Worm (Caenorhabditis elegans) whole organism, late embryonic: ENCODE measurements around the gene Y54G2A.10.

Experiments
- C08G9.2 ChIP-seq: sonication (generic microtip); optimal IDR thresholded peaks from 2 replicates; lab custom pipeline; 2016; ENCODE audit warnings: mild to moderate bottlenecking, missing genetic modification characterization, moderate library complexity, missing compliant biosample characterization
- K09A11.1 ChIP-seq: sonication (generic microtip); optimal IDR thresholded peaks from 2 replicates; lab custom pipeline; 2017; ENCODE audit warnings: antibody characterized with exemption, mild to moderate bottlenecking, missing genetic modification characterization, missing compliant biosample characterization; ENCODE audit not compliant: insufficient read depth
- T23F11.4 ChIP-seq: fragments of 200-800 bp; sonication (Bioruptor generic); optimal IDR thresholded peaks from 2 replicates; lab custom pipeline; 2018; ENCODE audit warnings: mild to moderate bottlenecking, missing genetic modification characterization, missing compliant biosample characterization
- Y22D7AL.16 ChIP-seq: sonication (generic microtip); optimal IDR thresholded peaks from 2 replicates; lab custom pipeline; 2016; ENCODE audit warnings: missing genetic modification characterization, missing compliant biosample characterization
- ahr-1 ChIP-seq: sonication (generic microtip); optimal IDR thresholded peaks from 2 replicates; lab custom pipeline; 2016; ENCODE audit warnings: missing genetic modification characterization, missing compliant biosample characterization
- ama-1 ChIP-seq: fragments of 150-350 bp; optimal IDR thresholded peaks from 2 replicates; lab custom pipeline; 2014
- ceh-18 ChIP-seq: sonication (generic microtip); optimal IDR thresholded peaks from 2 replicates; lab custom pipeline; 2016; ENCODE audit warnings: missing genetic modification characterization, missing compliant biosample characterization
- ceh-19 ChIP-seq: fragments of 200-800 bp; sonication (Bioruptor generic); optimal IDR thresholded peaks from 2 replicates; lab custom pipeline; 2018; ENCODE audit warnings: mild to moderate bottlenecking, missing genetic modification characterization, missing compliant biosample characterization
- ceh-30 ChIP-seq: fragments of 150-350 bp; optimal IDR thresholded peaks from 2 replicates; lab custom pipeline; 2014; ENCODE audit warnings: missing biosample characterization, missing genetic modification characterization
- ceh-31 ChIP-seq: sonication (generic microtip); optimal IDR thresholded peaks from 2 replicates; lab custom pipeline; 2016; ENCODE audit warnings: missing genetic modification characterization, missing compliant biosample characterization
- ceh-34 ChIP-seq: sonication (generic microtip); optimal IDR thresholded peaks from 2 replicates; lab custom pipeline; 2016; ENCODE audit warnings: mild to moderate bottlenecking, missing genetic modification characterization, missing compliant biosample characterization
- ceh-48 ChIP-seq: sonication (generic microtip); optimal IDR thresholded peaks from 2 replicates; lab custom pipeline; 2016; ENCODE audit warnings: missing genetic modification characterization, inconsistent platforms, missing compliant biosample characterization
- ceh-6 ChIP-seq: fragments of 200-800 bp; sonication (Bioruptor generic); optimal IDR thresholded peaks from 2 replicates; lab custom pipeline; 2018; ENCODE audit warnings: mild to moderate bottlenecking, missing genetic modification characterization, missing compliant biosample characterization
- ceh-9 ChIP-seq: sonication (generic microtip); optimal IDR thresholded peaks from 2 replicates; lab custom pipeline; 2016; ENCODE audit warnings: mild to moderate bottlenecking, missing genetic modification characterization, inconsistent platforms, missing compliant biosample characterization
- che-1 ChIP-seq: sonication (generic microtip); optimal IDR thresholded peaks from 2 replicates; lab custom pipeline; 2016; ENCODE audit warnings: mild to moderate bottlenecking, missing genetic modification characterization, missing compliant biosample characterization
- dve-1 ChIP-seq: sonication (generic microtip); optimal IDR thresholded peaks from 2 replicates; lab custom pipeline; 2017; ENCODE audit warnings: antibody characterized with exemption, mild to moderate bottlenecking, missing genetic modification characterization, missing compliant biosample characterization
- elt-2 ChIP-seq: sonication (generic microtip); optimal IDR thresholded peaks from 2 replicates; lab custom pipeline; 2016; ENCODE audit warnings: missing genetic modification reagents, missing genetic modification characterization, missing compliant biosample characterization
- elt-4 ChIP-seq: sonication (generic microtip); optimal IDR thresholded peaks from 2 replicates; lab custom pipeline; 2016; ENCODE audit warnings: missing genetic modification characterization, missing compliant biosample characterization
- eyg-1 ChIP-seq: sonication (generic microtip); optimal IDR thresholded peaks from 2 replicates; lab custom pipeline; 2016; ENCODE audit warnings: missing genotype, missing genetic modification characterization, missing compliant biosample characterization
- fkh-6 ChIP-seq: sonication (generic microtip); optimal IDR thresholded peaks from 2 replicates; lab custom pipeline; 2016; ENCODE audit warnings: missing genetic modification characterization, missing compliant biosample characterization
- gmeb-2 ChIP-seq: sonication (generic microtip); optimal IDR thresholded peaks from 2 replicates; lab custom pipeline; 2016; ENCODE audit warnings: missing genetic modification characterization, inconsistent platforms, missing compliant biosample characterization
- hlh-13 ChIP-seq: fragments of 200-800 bp; sonication (Bioruptor generic); optimal IDR thresholded peaks from 2 replicates; lab custom pipeline; 2018; ENCODE audit warnings: mild to moderate bottlenecking, missing genetic modification characterization, missing compliant biosample characterization
- hlh-15 ChIP-seq: sonication (generic microtip); optimal IDR thresholded peaks from 2 replicates; lab custom pipeline; 2016; ENCODE audit warnings: missing genetic modification characterization, missing compliant biosample characterization
- lim-6 ChIP-seq: sonication (generic microtip); optimal IDR thresholded peaks from 2 replicates; lab custom pipeline; 2016; ENCODE audit warnings: missing genetic modification characterization, missing compliant biosample characterization
- lin-11 ChIP-seq: fragments of 200-800 bp; sonication (Bioruptor generic); optimal IDR thresholded peaks from 2 replicates; lab custom pipeline; 2018; ENCODE audit warnings: mild to moderate bottlenecking, missing genetic modification characterization, missing compliant biosample characterization
- madf-2 ChIP-seq: sonication (generic microtip); optimal IDR thresholded peaks from 2 replicates; lab custom pipeline; 2017; ENCODE audit warnings: missing genetic modification characterization, missing compliant biosample characterization
- mec-3 ChIP-seq: sonication (generic microtip); optimal IDR thresholded peaks from 2 replicates; lab custom pipeline; 2016; ENCODE audit warnings: borderline replicate concordance, missing genetic modification characterization, missing compliant biosample characterization
- nfya-1 ChIP-seq: sonication (generic microtip); optimal IDR thresholded peaks from 2 replicates; lab custom pipeline; 2017; ENCODE audit warnings: missing genetic modification characterization, mild to moderate bottlenecking, missing compliant biosample characterization, antibody characterized with exemption, moderate library complexity
- nhr-11 ChIP-seq: fragments of 150-350 bp; optimal IDR thresholded peaks from 2 replicates; lab custom pipeline; 2014; ENCODE audit warnings: missing biosample characterization, missing genetic modification characterization
- nhr-232 ChIP-seq: sonication (generic microtip); optimal IDR thresholded peaks from 2 replicates; lab custom pipeline; 2016; ENCODE audit warnings: missing genetic modification characterization, missing compliant biosample characterization
- odd-2 ChIP-seq: sonication (generic microtip); optimal IDR thresholded peaks from 2 replicates; lab custom pipeline; 2017; ENCODE audit warnings: antibody characterized with exemption, mild to moderate bottlenecking, missing genetic modification characterization, missing compliant biosample characterization
- pha-2 ChIP-seq: sonication (generic microtip); optimal IDR thresholded peaks from 2 replicates; lab custom pipeline; 2017; ENCODE audit warnings: mild to moderate bottlenecking, missing genetic modification characterization, missing compliant biosample characterization
- syd-9 ChIP-seq: sonication (generic microtip); optimal IDR thresholded peaks from 2 replicates; lab custom pipeline; 2016; ENCODE audit warnings: mild to moderate bottlenecking, missing genetic modification characterization, moderate library complexity, missing compliant biosample characterization
- tbx-7 ChIP-seq: sonication (generic microtip); optimal IDR thresholded peaks from 2 replicates; lab custom pipeline; 2016; ENCODE audit warnings: missing genotype, missing genetic modification characterization, missing compliant biosample characterization
- ttx-3 ChIP-seq: sonication (generic microtip); optimal IDR thresholded peaks from 2 replicates; lab custom pipeline; 2016; ENCODE audit warnings: missing genetic modification reagents, missing genetic modification characterization, missing compliant biosample characterization
- unc-3 ChIP-seq, 2 experiments: fragments of 200-800 bp in 1 of 2; sonication (Bioruptor generic) in 1 of 2; sonication (generic microtip) in 1 of 2; conservative IDR thresholded peaks in 1 of 2; optimal IDR thresholded peaks in 1 of 2; 2 replicates each; pipeline versions ENCODE4 v1.3.6 to Lab custom; 2016 to 2022; ENCODE audit warnings: missing compliant biosample characterization in 2 of 2, missing genetic modification characterization in 2 of 2, missing genetic modification reagents in 1 of 2
- zip-5 ChIP-seq: sonication (generic microtip); optimal IDR thresholded peaks from 2 replicates; lab custom pipeline; 2016; ENCODE audit warnings: missing genetic modification characterization, missing compliant biosample characterization

Gene Y54G2A.10

ce11 chrIV:2799389-2799788 is at the start of gene Y54G2A.10:
TSS of gene Y54G2A.10 (plus strand) at chrIV:2799689.
- no peak for TF ChIP-seq hlh-13
- no peak for TF ChIP-seq mec-3
- no peak for TF ChIP-seq ceh-19
- TF ChIP-seq ttx-3 (tag; lab: Kevin White, UChicago) = no peak
- no peak for TF ChIP-seq ceh-18 (tag; lab: Kevin White, UChicago)
- no peak for TF ChIP-seq C08G9.2 (tag; lab: Kevin White, UChicago)
- TF ChIP-seq ceh-6 (GFP tag; lab: Kevin White, UChicago) = no peak
- no peak for TF ChIP-seq tbx-7 (tag; lab: Kevin White, UChicago)
- TF ChIP-seq syd-9 (tag; lab: Kevin White, UChicago) = no peak
- TF ChIP-seq unc-3 (GFP tag; conservative IDR thresholded peaks at IDR 0.05; lab: Robert Waterston, UW) = no peak
- no peak for TF ChIP-seq unc-3 (tag; optimal IDR thresholded peaks at IDR 0.05; lab: Kevin White, UChicago)
- TF ChIP-seq ama-1 (lab: Kevin White, UChicago) = no peak
- TF ChIP-seq ahr-1 (tag; lab: Kevin White, UChicago) = no peak
- TF ChIP-seq, all 69 proteins: peak for 0

- TF ChIP-seq fkh-6 (tag; lab: Kevin White, UChicago) (no peak), elt-2 (tag; lab: Kevin White, UChicago) (no peak), nhr-232 (tag; lab: Kevin White, UChicago) (no peak), lin-11 (tag; lab: Kevin White, UChicago) (no peak), gmeb-2 (tag; lab: Kevin White, UChicago) (no peak), elt-4 (tag; lab: Kevin White, UChicago) (no peak), nhr-11 (tag; lab: Kevin White, UChicago) (no peak), eyg-1 (tag; lab: Kevin White, UChicago) (no peak), odd-2 (tag; lab: Kevin White, UChicago) (no peak), hlh-15 (tag; lab: Kevin White, UChicago) (no peak), K09A11.1 (tag; lab: Kevin White, UChicago) (no peak), ahr-1 (tag; lab: Kevin White, UChicago) (no peak), ama-1 (lab: Kevin White, UChicago) (no peak), ceh-30 (tag; lab: Kevin White, UChicago) (no peak)
Observed at ce11 chrIV:2750607-2751006, 48.9 kb upstream of the Y54G2A.10 start.

- TF ChIP-seq ceh-34 = no peak
- TF ChIP-seq madf-2 (tag; lab: Kevin White, UChicago) = no peak
- no peak for TF ChIP-seq T23F11.4 (GFP tag; lab: Kevin White, UChicago)
- no peak for TF ChIP-seq ceh-48 (tag; lab: Kevin White, UChicago)
- TF ChIP-seq ahr-1 (tag; lab: Kevin White, UChicago) = no peak
- TF ChIP-seq ceh-31 (tag; lab: Kevin White, UChicago) = no peak
- TF ChIP-seq mec-3 = no peak
- TF ChIP-seq dve-1 (tag; lab: Kevin White, UChicago) = no peak
- TF ChIP-seq zip-5 (tag; lab: Kevin White, UChicago) = no peak
- TF ChIP-seq lim-6 = no peak
- no peak for TF ChIP-seq Y22D7AL.16 (tag; lab: Kevin White, UChicago)
- TF ChIP-seq ceh-9 = no peak
- TF ChIP-seq, all 69 proteins: peak for 0
Observed at ce11 chrIV:2751568-2751967, 47.9 kb upstream of the Y54G2A.10 start, which contains the start of gene Y54G2A.41. TSS of gene Y54G2A.41 (plus strand) at chrIV:2751868.

DNA sequence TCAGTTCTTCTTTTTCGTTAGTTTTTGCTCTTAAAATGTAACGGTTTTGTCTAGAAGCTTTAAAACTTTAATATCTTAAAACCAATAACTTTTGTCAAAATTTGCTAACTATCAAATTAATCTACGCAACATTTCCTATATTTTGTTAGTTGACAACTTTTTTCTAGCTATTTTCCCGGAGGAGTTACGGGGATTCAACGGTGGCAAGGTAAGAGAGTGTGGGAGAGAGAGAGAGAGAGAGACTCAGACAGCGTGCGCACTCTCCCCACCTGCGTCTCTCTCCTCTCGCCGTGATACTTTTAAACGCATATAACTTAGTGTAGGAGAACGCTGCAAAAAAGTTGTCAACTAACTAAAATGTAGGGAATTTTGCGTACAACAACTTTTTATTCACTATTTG is 45.9 kb upstream of the Y54G2A.10 start:
- TF ChIP-seq pha-2 (tag; lab: Kevin White, UChicago) = no peak
- TF ChIP-seq gmeb-2 (tag; lab: Kevin White, UChicago) = no peak
- TF ChIP-seq nfya-1 = no peak
- no peak for TF ChIP-seq Y22D7AL.16 (tag; lab: Kevin White, UChicago)
- no peak for TF ChIP-seq che-1 (tag; lab: Kevin White, UChicago)
- no peak for TF ChIP-seq nhr-11 (tag; lab: Kevin White, UChicago)
- TF ChIP-seq K09A11.1 (tag; lab: Kevin White, UChicago) = no peak
- no peak for TF ChIP-seq elt-4 (tag; lab: Kevin White, UChicago)
